Fruit fly (Drosophila melanogaster): Measurements from ENCODE around the gene Herp.

Herp gene

dm6 chr2L:7821279-7821848 lies 21.5 kb upstream of the Herp start (continued):
- TF ChIP-seq CoRest (tag; optimal IDR thresholded peaks at IDR 0.05), result peak; percentile 60
- TF ChIP-seq CG15514 (GFP tag; optimal IDR thresholded peaks at IDR 0.05), result peak; percentile 79
- no peak for TF ChIP-seq C15 (GFP tag; IDR thresholded peaks at IDR 0.05)
- TF ChIP-seq CG11696 (GFP tag; IDR thresholded peaks at IDR 0.05), result no peak
- TF ChIP-seq nerfin-2 (GFP tag; IDR thresholded peaks at IDR 0.05; ENCODE audit: partially characterized antibody), result peak; percentile 70
- peak; percentile 90 for TF ChIP-seq CG34224 (GFP tag; IDR thresholded peaks at IDR 0.05; ENCODE audit: partially characterized antibody)
- TF ChIP-seq tap (tag; optimal IDR thresholded peaks at IDR 0.05), result no peak
- TF ChIP-seq CG4404 (GFP tag; IDR thresholded peaks at IDR 0.05), result no peak
- TF ChIP-seq Lpt (GFP tag; optimal IDR thresholded peaks at IDR 0.05), result no peak
- TF ChIP-seq CG16779 (GFP tag; IDR thresholded peaks at IDR 0.05), result 0 out of 2 replicates have a peak, but pooled peaks have one; percentile 45
- TF ChIP-seq CG13775 (GFP tag; optimal IDR thresholded peaks at IDR 0.05), result peak; percentile 82
- peak; percentile 64 for TF ChIP-seq CG14710 (tag; optimal IDR thresholded peaks at IDR 0.05)
- TF ChIP-seq zen2 (GFP tag; IDR thresholded peaks at IDR 0.05; ENCODE audit: partially characterized antibody), result peak; percentile 84
- no peak for TF ChIP-seq trh (GFP tag; optimal IDR thresholded peaks at IDR 0.05)
- TF ChIP-seq Atf-2 (GFP tag; optimal IDR thresholded peaks at IDR 0.05), result no peak
- peak; percentile 34 for TF ChIP-seq pho (GFP tag; optimal IDR thresholded peaks at IDR 0.05)
- TF ChIP-seq CG30020 (tag; optimal IDR thresholded peaks at IDR 0.05), result peak; percentile 43
- no peak; the same call in 2 of the 3 replicates for TF ChIP-seq Aef1 (GFP tag; IDR thresholded peaks at IDR 0.05)
- no peak for TF ChIP-seq ftz-f1 (GFP tag; optimal IDR thresholded peaks at IDR 0.05)
- no peak for TF ChIP-seq CG3838 (GFP tag; optimal IDR thresholded peaks at IDR 0.05)
- TF ChIP-seq bsh (GFP tag; optimal IDR thresholded peaks at IDR 0.05), result peak; percentile 2 to 38
- TF ChIP-seq CG11695 (GFP tag; IDR thresholded peaks at IDR 0.05), result no peak
- TF ChIP-seq knrl (GFP tag; IDR thresholded peaks at IDR 0.05; ENCODE audit: partially characterized antibody), result peak; percentile 86
- peak; percentile 71 for TF ChIP-seq CG30403 (GFP tag; optimal IDR thresholded peaks at IDR 0.05)
- peak; percentile 50; the same call in 1 of the 2 replicates for TF ChIP-seq CG14441 (GFP tag; IDR thresholded peaks at IDR 0.05)
- no peak for TF ChIP-seq run (tag; optimal IDR thresholded peaks at IDR 0.05)
- TF ChIP-seq Rfx (GFP tag; IDR thresholded peaks at IDR 0.05), result peak; percentile 78
- TF ChIP-seq Vsx1 (GFP tag; optimal IDR thresholded peaks at IDR 0.05), result no peak
- TF ChIP-seq MBD-R2 (GFP tag; IDR thresholded peaks at IDR 0.05), result peak; percentile 74
- no peak for TF ChIP-seq p53 (GFP tag; optimal IDR thresholded peaks at IDR 0.05)
- TF ChIP-seq HmgZ (tag; optimal IDR thresholded peaks at IDR 0.05), result peak; percentile 76
- TF ChIP-seq CG17912 (GFP tag; optimal IDR thresholded peaks at IDR 0.05), result no peak
- no peak for TF ChIP-seq Hr39 (optimal IDR thresholded peaks at IDR 0.05)
- no peak for TF ChIP-seq ham (GFP tag; IDR thresholded peaks at IDR 0.05)
- TF ChIP-seq CG2678 (tag; optimal IDR thresholded peaks at IDR 0.05), result no peak
- no peak for TF ChIP-seq kni (GFP tag; optimal IDR thresholded peaks at IDR 0.05)
- TF ChIP-seq HHEX (GFP tag; optimal IDR thresholded peaks at IDR 0.05), result peak; percentile 53
- peak; percentile 12 for TF ChIP-seq CG17186 (GFP tag; optimal IDR thresholded peaks at IDR 0.05)
- peak; percentile 74 for TF ChIP-seq CG31441 (GFP tag; IDR thresholded peaks at IDR 0.05)
- TF ChIP-seq Oli (tag; optimal IDR thresholded peaks at IDR 0.05), result peak; percentile 15
- peak; percentile 55 for TF ChIP-seq unpg (GFP tag; optimal IDR thresholded peaks at IDR 0.05)
- no peak for TF ChIP-seq CG15073 (GFP tag; optimal IDR thresholded peaks at IDR 0.05)
- peak; percentile 24; the same call in 1 of the 2 replicates for TF ChIP-seq klu (GFP tag; IDR thresholded peaks at IDR 0.05)
- no peak for TF ChIP-seq Lim3 (GFP tag; IDR thresholded peaks at IDR 0.05)
- TF ChIP-seq nmo (GFP tag; optimal IDR thresholded peaks at IDR 0.05), result peak; percentile 40
- TF ChIP-seq CG14965 (GFP tag; optimal IDR thresholded peaks at IDR 0.05; ENCODE audit: borderline replicate concordance), result no peak
- TF ChIP-seq trem (tag; optimal IDR thresholded peaks at IDR 0.05), result peak; percentile 44
- peak; percentile 68 for TF ChIP-seq Xrp1 (GFP tag; IDR thresholded peaks at IDR 0.05)
- peak; percentile 63 for TF ChIP-seq gro (GFP tag; optimal IDR thresholded peaks at IDR 0.05)
- TF ChIP-seq CG3407 (GFP tag; optimal IDR thresholded peaks at IDR 0.05), result no peak
